Worm (Caenorhabditis elegans): ENCODE results near the gene C03A3.2.

C03A3.2 gene

DNA sequence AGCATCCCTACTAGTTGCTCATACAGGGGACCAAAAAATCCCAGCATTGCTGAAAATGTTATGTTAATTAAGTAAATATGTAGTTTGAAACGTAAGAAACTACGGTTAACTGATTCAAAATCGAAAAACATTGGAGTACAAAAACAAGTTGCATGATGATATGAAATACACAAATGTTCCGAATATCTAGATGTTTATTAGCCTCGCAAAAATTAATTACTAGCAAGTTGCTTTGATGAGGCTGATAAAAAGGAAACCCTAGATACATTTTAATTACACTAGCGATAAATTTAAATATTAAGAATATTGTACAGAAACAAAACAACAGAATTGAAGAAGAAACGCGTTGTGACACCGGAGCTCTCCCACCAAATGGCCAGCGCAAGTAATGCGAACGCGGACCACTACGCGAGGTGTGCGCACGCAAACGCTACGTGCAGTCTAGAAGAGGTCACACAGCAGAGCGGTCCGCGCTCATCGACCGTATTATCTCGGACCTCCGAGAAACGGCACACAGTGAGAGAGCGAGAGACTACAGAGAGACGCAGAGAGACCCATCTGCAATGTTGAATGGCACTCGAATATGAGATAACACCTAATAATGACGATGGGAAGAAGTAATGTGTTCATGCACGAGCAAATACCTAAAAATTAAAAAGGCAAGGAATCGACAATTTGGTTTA is 34.2 kb downstream of the C03A3.2 start, which contains the start of gene inx-2:
inx-2 (minus strand) TSS at position 51 of the 683 bp plus-strand sequence.
- no peak for TF ChIP-seq hlh-6 (tag; optimal IDR thresholded peaks at IDR 0.05)
- no peak for TF ChIP-seq ceh-2 (tag; optimal IDR thresholded peaks at IDR 0.05)
- TF ChIP-seq ceh-31 (tag; optimal IDR thresholded peaks at IDR 0.05) = peak; percentile 36
- TF ChIP-seq pat-9 (tag; optimal IDR thresholded peaks at IDR 0.05) = no peak
- peak; percentile 48 for TF ChIP-seq pax-1 (tag; optimal IDR thresholded peaks at IDR 0.05)
- peak; percentile 36 for TF ChIP-seq hlh-30 (tag; optimal IDR thresholded peaks at IDR 0.05; ENCODE audit: insufficient read depth)
- no peak for TF ChIP-seq hlh-8 (tag; optimal IDR thresholded peaks at IDR 0.05)
- peak; percentile 63 for TF ChIP-seq tbx-2 (tag; optimal IDR thresholded peaks at IDR 0.05)
- no peak for TF ChIP-seq syd-9 (tag; optimal IDR thresholded peaks at IDR 0.05)
- peak; percentile 19 for TF ChIP-seq ceh-34 (tag; optimal IDR thresholded peaks at IDR 0.05)
- no peak for TF ChIP-seq ztf-16 (tag; optimal IDR thresholded peaks at IDR 0.05)
- TF ChIP-seq ceh-48 (tag; optimal IDR thresholded peaks at IDR 0.05) = no peak
- TF ChIP-seq elt-2 (tag; optimal IDR thresholded peaks at IDR 0.05) = peak; percentile 44
- no peak for TF ChIP-seq fkh-6 (tag; optimal IDR thresholded peaks at IDR 0.05)
- TF ChIP-seq sdc-2 (tag; optimal IDR thresholded peaks at IDR 0.05) = peak; percentile 50

DNA sequence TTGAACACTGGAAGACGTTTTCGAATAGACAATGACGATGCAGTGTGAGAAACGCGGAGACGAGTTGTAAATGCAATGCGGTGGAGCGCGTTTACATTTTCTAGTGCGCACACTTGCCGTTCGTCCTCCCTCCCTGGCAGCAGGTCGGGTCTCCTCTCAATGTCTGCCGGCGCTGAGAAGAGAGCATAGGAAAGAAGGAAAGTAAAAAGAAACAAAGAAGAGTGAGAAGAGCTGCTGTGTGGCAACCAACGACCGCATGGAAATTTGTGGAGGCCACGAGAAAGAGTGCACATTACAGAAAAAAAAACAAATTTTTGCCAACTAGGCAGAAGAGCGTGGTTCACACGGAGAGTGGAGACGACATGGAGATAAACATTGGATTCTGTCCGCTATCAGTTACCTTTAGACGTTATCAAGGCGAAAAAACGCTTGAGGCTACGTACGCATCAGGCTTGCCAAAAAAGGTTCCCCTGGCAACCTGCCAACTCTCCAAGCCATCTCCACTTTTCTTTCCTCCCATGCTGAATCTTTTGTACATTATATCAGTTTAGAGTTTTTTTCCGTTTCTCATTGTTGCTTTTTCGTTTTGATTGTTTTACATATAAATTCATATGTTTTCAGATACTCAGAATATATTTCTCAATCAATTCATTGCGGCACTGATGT is 37.1 kb downstream of the C03A3.2 start, which contains the start of the genes snrp-40.1 and F08G12.3:
snrp-40.1 (minus strand) TSS at position 143 of the 666 bp plus-strand sequence.
F08G12.3 (plus strand) TSS at position 616 of the 666 bp plus-strand sequence.
- TF ChIP-seq C38D4.7 (GFP tag; optimal IDR thresholded peaks at IDR 0.05) = no peak
- no peak for TF ChIP-seq K09A11.1 (tag; optimal IDR thresholded peaks at IDR 0.05; ENCODE audit: insufficient read depth)
- no peak for TF ChIP-seq ceh-6 (GFP tag; optimal IDR thresholded peaks at IDR 0.05)
- TF ChIP-seq dve-1 (tag; optimal IDR thresholded peaks at IDR 0.05) = no peak
- no peak for TF ChIP-seq ceh-24 (tag; optimal IDR thresholded peaks at IDR 0.05)
- TF ChIP-seq ref-2 (tag; optimal IDR thresholded peaks at IDR 0.05) = peak; percentile 68
- no peak for TF ChIP-seq hlh-13 (GFP tag; optimal IDR thresholded peaks at IDR 0.05)
- peak; percentile 51 for TF ChIP-seq rnt-1 (tag; optimal IDR thresholded peaks at IDR 0.05)
- TF ChIP-seq dmd-4 (tag; optimal IDR thresholded peaks at IDR 0.05; ENCODE audit: borderline replicate concordance) = peak; percentile 3
- peak; percentile 33 for TF ChIP-seq C08G9.2 (tag; optimal IDR thresholded peaks at IDR 0.05)
- TF ChIP-seq npax-4 (tag; optimal IDR thresholded peaks at IDR 0.05) = no peak
- TF ChIP-seq nfya-1 (tag; optimal IDR thresholded peaks at IDR 0.05) = peak; percentile 83
- peak; percentile 54 for TF ChIP-seq ceh-2 (tag; optimal IDR thresholded peaks at IDR 0.05)
- no peak for TF ChIP-seq ceh-9 (tag; optimal IDR thresholded peaks at IDR 0.05)
- no peak for TF ChIP-seq K02D7.2 (tag; optimal IDR thresholded peaks at IDR 0.05)
- TF ChIP-seq lim-6 (tag; optimal IDR thresholded peaks at IDR 0.05) = no peak
- TF ChIP-seq fax-1 (tag; optimal IDR thresholded peaks at IDR 0.05) = no peak
- peak; percentile 62 for TF ChIP-seq elt-2 (tag; optimal IDR thresholded peaks at IDR 0.05)
- peak; percentile 49 for TF ChIP-seq sdc-2 (tag; optimal IDR thresholded peaks at IDR 0.05)
- TF ChIP-seq odd-2 (tag; optimal IDR thresholded peaks at IDR 0.05) = no peak
- no peak for TF ChIP-seq ttx-3 (tag; optimal IDR thresholded peaks at IDR 0.05)
- peak; percentile 86 for TF ChIP-seq tbx-2 (tag; optimal IDR thresholded peaks at IDR 0.05)
- no peak for TF ChIP-seq F13H6.1 (tag; optimal IDR thresholded peaks at IDR 0.05)
- TF ChIP-seq eyg-1 (tag; optimal IDR thresholded peaks at IDR 0.05) = no peak
- TF ChIP-seq ceh-22 (tag; optimal IDR thresholded peaks at IDR 0.05) = no peak
- no peak for TF ChIP-seq hlh-15 (tag; optimal IDR thresholded peaks at IDR 0.05)
- no peak for TF ChIP-seq ama-1 (optimal IDR thresholded peaks at IDR 0.05)
- TF ChIP-seq lin-11 (tag; optimal IDR thresholded peaks at IDR 0.05) = no peak
- no peak for TF ChIP-seq pax-1 (tag; optimal IDR thresholded peaks at IDR 0.05)
- no peak for TF ChIP-seq unc-86 (tag; optimal IDR thresholded peaks at IDR 0.05)
- TF ChIP-seq hlh-8 (tag; optimal IDR thresholded peaks at IDR 0.05) = no peak
- no peak for TF ChIP-seq sox-4 (tag; optimal IDR thresholded peaks at IDR 0.05)
- no peak for TF ChIP-seq gmeb-2 (tag; optimal IDR thresholded peaks at IDR 0.05)
- no peak for TF ChIP-seq ahr-1 (tag; optimal IDR thresholded peaks at IDR 0.05)
- peak; percentile 82 for TF ChIP-seq ceh-31 (tag; optimal IDR thresholded peaks at IDR 0.05)
- no peak for TF ChIP-seq mec-3 (tag; optimal IDR thresholded peaks at IDR 0.05; ENCODE audit: borderline replicate concordance)
- TF ChIP-seq T23F11.4 (GFP tag; optimal IDR thresholded peaks at IDR 0.05) = no peak
- TF ChIP-seq ztf-16 (tag; optimal IDR thresholded peaks at IDR 0.05) = no peak
- TF ChIP-seq hlh-30 (tag; optimal IDR thresholded peaks at IDR 0.05; ENCODE audit: insufficient read depth) = peak; percentile 65
- peak; percentile 84 for TF ChIP-seq ceh-18 (tag; optimal IDR thresholded peaks at IDR 0.05)
- no peak for TF ChIP-seq pqm-1 (tag; optimal IDR thresholded peaks at IDR 0.05)
- no peak for TF ChIP-seq ceh-30 (tag; optimal IDR thresholded peaks at IDR 0.05)
- TF ChIP-seq fkh-6 (tag; optimal IDR thresholded peaks at IDR 0.05) = no peak
